Worm (Caenorhabditis elegans) whole organism, late embryonic: ENCODE data around the gene orc-5.

ENCODE experiments used
- C08G9.2 ChIP-seq: sonication (generic microtip); optimal IDR thresholded peaks from 2 replicates; lab custom pipeline; 2016; ENCODE audit warnings: mild to moderate bottlenecking, missing genetic modification characterization, moderate library complexity, missing compliant biosample characterization
- C38D4.7 ChIP-seq: fragments of 200-800 bp; sonication (Bioruptor generic); optimal IDR thresholded peaks from 2 replicates; lab custom pipeline; 2018; ENCODE audit warnings: mild to moderate bottlenecking, missing genetic modification characterization, moderate library complexity, missing compliant biosample characterization
- K09A11.1 ChIP-seq: sonication (generic microtip); optimal IDR thresholded peaks from 2 replicates; lab custom pipeline; 2017; ENCODE audit warnings: antibody characterized with exemption, mild to moderate bottlenecking, missing genetic modification characterization, missing compliant biosample characterization; ENCODE audit not compliant: insufficient read depth
- T23F11.4 ChIP-seq: fragments of 200-800 bp; sonication (Bioruptor generic); optimal IDR thresholded peaks from 2 replicates; lab custom pipeline; 2018; ENCODE audit warnings: mild to moderate bottlenecking, missing genetic modification characterization, missing compliant biosample characterization
- Y22D7AL.16 ChIP-seq: sonication (generic microtip); optimal IDR thresholded peaks from 2 replicates; lab custom pipeline; 2016; ENCODE audit warnings: missing genetic modification characterization, missing compliant biosample characterization
- ceh-18 ChIP-seq: sonication (generic microtip); optimal IDR thresholded peaks from 2 replicates; lab custom pipeline; 2016; ENCODE audit warnings: missing genetic modification characterization, missing compliant biosample characterization
- ceh-19 ChIP-seq: fragments of 200-800 bp; sonication (Bioruptor generic); optimal IDR thresholded peaks from 2 replicates; lab custom pipeline; 2018; ENCODE audit warnings: mild to moderate bottlenecking, missing genetic modification characterization, missing compliant biosample characterization
- ceh-2 ChIP-seq: sonication (generic microtip); optimal IDR thresholded peaks from 2 replicates; lab custom pipeline; 2016; ENCODE audit warnings: missing genotype, missing genetic modification characterization, missing compliant biosample characterization
- ceh-45 ChIP-seq: fragments of 200-800 bp; sonication (Bioruptor generic); IDR thresholded peaks from 2 replicates; pipeline ENCODE4 v1.3.6; 2022; ENCODE audit warnings: missing genetic modification reagents, missing genetic modification characterization, missing compliant biosample characterization
- ceh-48 ChIP-seq: sonication (generic microtip); optimal IDR thresholded peaks from 2 replicates; lab custom pipeline; 2016; ENCODE audit warnings: missing genetic modification characterization, inconsistent platforms, missing compliant biosample characterization
- ceh-6 ChIP-seq: fragments of 200-800 bp; sonication (Bioruptor generic); optimal IDR thresholded peaks from 2 replicates; lab custom pipeline; 2018; ENCODE audit warnings: mild to moderate bottlenecking, missing genetic modification characterization, missing compliant biosample characterization
- elt-2 ChIP-seq: sonication (generic microtip); optimal IDR thresholded peaks from 2 replicates; lab custom pipeline; 2016; ENCODE audit warnings: missing genetic modification reagents, missing genetic modification characterization, missing compliant biosample characterization
- eyg-1 ChIP-seq: sonication (generic microtip); optimal IDR thresholded peaks from 2 replicates; lab custom pipeline; 2016; ENCODE audit warnings: missing genotype, missing genetic modification characterization, missing compliant biosample characterization
- fax-1 ChIP-seq: sonication (generic microtip); optimal IDR thresholded peaks from 2 replicates; lab custom pipeline; 2016; ENCODE audit warnings: missing genotype, missing genetic modification characterization, missing compliant biosample characterization
- fkh-6 ChIP-seq: sonication (generic microtip); optimal IDR thresholded peaks from 2 replicates; lab custom pipeline; 2016; ENCODE audit warnings: missing genetic modification characterization, missing compliant biosample characterization
- hlh-15 ChIP-seq: sonication (generic microtip); optimal IDR thresholded peaks from 2 replicates; lab custom pipeline; 2016; ENCODE audit warnings: missing genetic modification characterization, missing compliant biosample characterization
- hlh-6 ChIP-seq: sonication (generic microtip); optimal IDR thresholded peaks from 2 replicates; lab custom pipeline; 2016; ENCODE audit warnings: missing genotype, missing genetic modification characterization, missing compliant biosample characterization
- hlh-8 ChIP-seq: sonication (generic microtip); optimal IDR thresholded peaks from 2 replicates; lab custom pipeline; 2016; ENCODE audit warnings: missing genotype, missing genetic modification characterization, missing compliant biosample characterization
- mec-3 ChIP-seq: sonication (generic microtip); optimal IDR thresholded peaks from 2 replicates; lab custom pipeline; 2016; ENCODE audit warnings: borderline replicate concordance, missing genetic modification characterization, missing compliant biosample characterization
- nfya-1 ChIP-seq: sonication (generic microtip); optimal IDR thresholded peaks from 2 replicates; lab custom pipeline; 2017; ENCODE audit warnings: missing genetic modification characterization, mild to moderate bottlenecking, missing compliant biosample characterization, antibody characterized with exemption, moderate library complexity
- nhr-11 ChIP-seq: fragments of 150-350 bp; optimal IDR thresholded peaks from 2 replicates; lab custom pipeline; 2014; ENCODE audit warnings: missing biosample characterization, missing genetic modification characterization
- nhr-232 ChIP-seq: sonication (generic microtip); optimal IDR thresholded peaks from 2 replicates; lab custom pipeline; 2016; ENCODE audit warnings: missing genetic modification characterization, missing compliant biosample characterization
- pat-9 ChIP-seq: fragments of 200-800 bp; sonication (Bioruptor generic); optimal IDR thresholded peaks from 2 replicates; lab custom pipeline; 2018; ENCODE audit warnings: mild to moderate bottlenecking, missing genetic modification characterization, moderate library complexity, missing compliant biosample characterization
- pha-4 ChIP-seq: fragments of 150-350 bp; optimal IDR thresholded peaks from 2 replicates; lab custom pipeline; 2018; ENCODE audit warnings: missing biosample characterization, missing genetic modification reagents, missing genetic modification characterization
- pqm-1 ChIP-seq: sonication (generic microtip); optimal IDR thresholded peaks from 2 replicates; lab custom pipeline; 2016; ENCODE audit warnings: missing genetic modification characterization, missing compliant biosample characterization
- pros-1 ChIP-seq: fragments of 150-350 bp; optimal IDR thresholded peaks from 2 replicates; lab custom pipeline; 2014; ENCODE audit warnings: missing biosample characterization, missing genetic modification reagents, missing genetic modification characterization
- rnt-1 ChIP-seq: sonication (generic microtip); optimal IDR thresholded peaks from 2 replicates; lab custom pipeline; 2016; ENCODE audit warnings: missing genetic modification characterization, missing compliant biosample characterization
- sdc-2 ChIP-seq: sonication (generic microtip); optimal IDR thresholded peaks from 2 replicates; lab custom pipeline; 2016; ENCODE audit warnings: missing genotype, missing genetic modification characterization, missing compliant biosample characterization
- sox-2 ChIP-seq: fragments of 200-800 bp; sonication (Bioruptor generic); IDR thresholded peaks from 2 replicates; pipeline ENCODE4 v1.3.6; 2022; ENCODE audit warnings: missing genetic modification reagents, missing genetic modification characterization, missing compliant biosample characterization
- sox-4 ChIP-seq: sonication (generic microtip); optimal IDR thresholded peaks from 2 replicates; lab custom pipeline; 2017; ENCODE audit warnings: mild to moderate bottlenecking, missing genetic modification characterization, inconsistent platforms, missing compliant biosample characterization
- tbx-2 ChIP-seq: sonication (generic microtip); optimal IDR thresholded peaks from 2 replicates; lab custom pipeline; 2016; ENCODE audit warnings: missing genetic modification characterization, missing compliant biosample characterization
- tbx-7 ChIP-seq: sonication (generic microtip); optimal IDR thresholded peaks from 2 replicates; lab custom pipeline; 2016; ENCODE audit warnings: missing genotype, missing genetic modification characterization, missing compliant biosample characterization
- unc-3 ChIP-seq, 2 experiments: fragments of 200-800 bp in 1 of 2; sonication (Bioruptor generic) in 1 of 2; sonication (generic microtip) in 1 of 2; conservative IDR thresholded peaks in 1 of 2; optimal IDR thresholded peaks in 1 of 2; 2 replicates each; pipeline versions ENCODE4 v1.3.6 to Lab custom; 2016 to 2022; ENCODE audit warnings: missing compliant biosample characterization in 2 of 2, missing genetic modification characterization in 2 of 2, missing genetic modification reagents in 1 of 2
- unc-42 ChIP-seq: sonication (generic microtip); optimal IDR thresholded peaks from 2 replicates; lab custom pipeline; 2016; ENCODE audit warnings: missing genotype, missing genetic modification characterization, missing compliant biosample characterization
- unc-55 ChIP-seq: sonication (generic microtip); optimal IDR thresholded peaks from 2 replicates; lab custom pipeline; 2017; ENCODE audit warnings: missing biosample characterization, missing genetic modification reagents, missing genetic modification characterization
- unc-86 ChIP-seq: sonication (generic microtip); optimal IDR thresholded peaks from 2 replicates; lab custom pipeline; 2016; ENCODE audit warnings: missing genetic modification characterization, missing compliant biosample characterization
- zip-5 ChIP-seq: sonication (generic microtip); optimal IDR thresholded peaks from 2 replicates; lab custom pipeline; 2016; ENCODE audit warnings: missing genetic modification characterization, missing compliant biosample characterization
- ztf-16 ChIP-seq: sonication (generic microtip); optimal IDR thresholded peaks from 2 replicates; lab custom pipeline; 2017; ENCODE audit warnings: missing genetic modification characterization, missing compliant biosample characterization

Gene orc-5

DNA sequence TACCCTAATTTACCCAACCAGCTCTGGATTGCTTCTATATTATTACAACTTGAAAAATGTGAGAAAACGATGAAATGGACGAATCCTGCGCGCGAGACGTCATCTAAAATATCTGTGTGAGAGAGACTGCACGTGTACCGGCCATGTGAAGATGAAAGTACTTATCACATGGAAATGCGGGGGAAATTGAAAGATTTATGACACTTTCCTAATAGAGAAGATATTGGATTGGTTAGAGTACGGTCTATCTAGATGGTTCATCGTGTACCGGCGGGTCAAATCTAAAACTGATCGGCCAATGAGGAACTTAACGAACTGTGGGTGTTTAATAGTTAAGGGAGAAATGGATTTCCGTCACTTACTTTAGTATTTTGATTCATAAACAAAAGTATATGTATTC, 47.6 kb upstream of the orc-5 start:
- TF ChIP-seq fkh-6 (tag; lab: Kevin White, UChicago) = no peak
- TF ChIP-seq nhr-232 (tag; lab: Kevin White, UChicago) = no peak
- TF ChIP-seq ceh-19 (GFP tag; lab: Kevin White, UChicago) = no peak
- TF ChIP-seq nfya-1 (tag; lab: Kevin White, UChicago) = no peak

DNA sequence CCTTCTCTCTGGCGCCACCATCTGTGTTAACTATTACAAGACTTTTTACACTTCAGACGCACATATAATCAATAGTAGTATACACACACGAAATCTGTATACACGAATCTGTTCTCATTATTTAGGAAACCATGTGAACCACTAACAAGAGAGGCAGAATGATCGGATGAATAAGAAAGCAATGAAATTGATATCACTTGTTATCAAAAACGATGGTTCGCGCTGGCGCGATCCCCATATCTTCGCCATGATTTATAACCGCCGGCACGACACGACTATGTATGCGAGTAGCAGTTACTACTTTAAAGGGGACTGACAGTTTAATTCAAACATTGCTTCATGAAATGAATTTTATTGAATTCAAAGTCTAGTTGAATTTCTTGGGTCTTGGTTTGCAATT, 47.0 kb upstream of the orc-5 start:
- no peak for TF ChIP-seq elt-2
- no peak for TF ChIP-seq C08G9.2 (tag; lab: Kevin White, UChicago)
- TF ChIP-seq pros-1 = no peak
- TF ChIP-seq zip-5 (tag; lab: Kevin White, UChicago) = no peak
- TF ChIP-seq fax-1 (tag; lab: Kevin White, UChicago) = no peak
- no peak for TF ChIP-seq T23F11.4 (GFP tag; lab: Kevin White, UChicago)
- TF ChIP-seq eyg-1 (tag; lab: Kevin White, UChicago) = no peak
- no peak for TF ChIP-seq sdc-2 (tag; lab: Kevin White, UChicago)
- TF ChIP-seq ceh-18 = no peak
- TF ChIP-seq pha-4 (tag; lab: Kevin White, UChicago) = no peak
- no peak for TF ChIP-seq ceh-45
- no peak for TF ChIP-seq hlh-6 (tag; lab: Kevin White, UChicago)
- no peak for TF ChIP-seq C38D4.7 (GFP tag; lab: Kevin White, UChicago)

DNA sequence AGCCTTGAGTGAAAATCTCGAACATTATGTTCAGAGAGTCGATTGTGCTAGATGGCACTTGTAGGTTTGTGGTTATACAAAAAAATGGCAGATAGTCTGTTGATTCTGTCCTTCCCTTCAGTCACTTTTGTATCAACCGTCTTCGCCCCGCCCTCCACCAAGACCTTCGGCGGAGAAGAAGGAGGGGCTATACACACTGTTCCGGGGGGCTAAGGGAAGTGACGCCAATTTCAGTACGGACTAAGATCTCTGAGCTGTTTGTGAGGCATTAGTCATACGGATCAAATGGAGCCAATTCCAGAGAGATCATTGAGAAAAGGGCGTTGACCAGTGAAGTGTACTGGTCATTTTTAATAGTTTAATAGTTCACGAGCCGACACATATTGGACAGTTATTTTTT, 46.2 kb upstream of the orc-5 start, which contains the start of gene swt-3:
TSS of gene swt-3 (minus strand) at position 101 of the 400 bp plus-strand sequence.
- TF ChIP-seq tbx-7 (tag; lab: Kevin White, UChicago) (no peak), mec-3 (tag; lab: Kevin White, UChicago) (no peak), hlh-15 (tag; lab: Kevin White, UChicago) (no peak), unc-42 (tag; lab: Kevin White, UChicago) (no peak), unc-86 (no peak), unc-3 (GFP tag; conservative IDR thresholded peaks at IDR 0.05; lab: Robert Waterston, UW) (no peak), unc-3 (tag; optimal IDR thresholded peaks at IDR 0.05; lab: Kevin White, UChicago) (no peak)

DNA sequence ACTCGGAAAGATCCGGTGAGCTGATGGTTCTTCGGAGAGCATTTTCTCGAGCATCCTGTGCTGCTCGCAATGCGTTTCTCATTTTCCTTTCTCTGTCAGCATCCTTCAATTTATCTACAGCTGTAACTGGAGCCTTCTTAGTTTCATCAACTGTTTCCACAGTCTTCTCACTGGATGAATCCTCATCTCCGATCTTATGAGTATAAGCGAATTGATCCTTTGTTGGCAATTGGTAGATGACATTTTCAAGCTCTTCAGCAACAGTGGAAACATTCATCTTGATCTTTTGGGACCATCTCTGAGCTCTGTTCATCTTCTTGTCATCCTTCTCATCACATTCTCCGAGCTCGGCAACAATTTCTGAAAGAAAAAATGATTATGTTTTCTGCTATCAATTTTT, 44.9 kb upstream of the orc-5 start:
- no peak for TF ChIP-seq Y22D7AL.16
- no peak for TF ChIP-seq unc-3 (GFP tag; conservative IDR thresholded peaks at IDR 0.05; lab: Robert Waterston, UW)
- TF ChIP-seq unc-3 (tag; optimal IDR thresholded peaks at IDR 0.05; lab: Kevin White, UChicago) = no peak
- no peak for TF ChIP-seq sox-4 (tag; lab: Kevin White, UChicago)
- no peak for TF ChIP-seq T23F11.4 (GFP tag; lab: Kevin White, UChicago)
- TF ChIP-seq ceh-19 (GFP tag; lab: Kevin White, UChicago) = no peak
- TF ChIP-seq ceh-6 = no peak
- TF ChIP-seq tbx-2 (tag; lab: Kevin White, UChicago) = no peak
- no peak for TF ChIP-seq ceh-48
- no peak for TF ChIP-seq fkh-6 (tag; lab: Kevin White, UChicago)
- no peak for TF ChIP-seq ceh-2 (tag; lab: Kevin White, UChicago)
- TF ChIP-seq pat-9 (tag; lab: Kevin White, UChicago) = no peak
- no peak for TF ChIP-seq pqm-1 (tag; lab: Kevin White, UChicago)
- TF ChIP-seq nhr-11 (tag; lab: Kevin White, UChicago) = no peak

DNA sequence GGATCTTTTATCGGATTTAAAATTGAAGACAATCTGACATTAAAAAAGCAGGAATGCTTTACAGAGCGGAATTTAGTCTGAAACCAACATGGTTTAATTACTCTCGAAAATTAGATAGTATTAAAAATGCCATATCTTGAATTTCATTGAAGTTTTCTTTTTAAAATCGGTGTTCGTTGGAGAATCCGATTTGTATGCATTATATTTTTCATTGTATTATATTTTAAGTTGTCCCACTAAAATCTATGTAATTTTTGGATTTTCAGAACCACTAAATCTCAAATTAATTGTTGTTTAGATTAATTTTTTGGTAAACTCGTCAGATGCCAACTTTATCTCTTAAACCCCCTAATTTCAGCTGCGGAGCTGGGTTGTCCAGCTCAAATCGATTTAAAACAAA, 44.2 kb upstream of the orc-5 start:
- TF ChIP-seq sdc-2 (tag; lab: Kevin White, UChicago) (no peak), hlh-8 (no peak), elt-2 (no peak), sox-4 (tag; lab: Kevin White, UChicago) (no peak), rnt-1 (no peak), ceh-19 (GFP tag; lab: Kevin White, UChicago) (no peak), K09A11.1 (tag; lab: Kevin White, UChicago) (no peak), unc-55 (GFP tag; lab: Kevin White, UChicago) (no peak), ceh-18 (no peak), eyg-1 (tag; lab: Kevin White, UChicago) (no peak), unc-3 (GFP tag; conservative IDR thresholded peaks at IDR 0.05; lab: Robert Waterston, UW) (no peak), unc-3 (tag; optimal IDR thresholded peaks at IDR 0.05; lab: Kevin White, UChicago) (no peak), nhr-11 (tag; lab: Kevin White, UChicago) (no peak), ztf-16 (no peak), fax-1 (tag; lab: Kevin White, UChicago) (no peak), sox-2 (GFP tag; lab: Robert Waterston, UW) (no peak)
